Worm (Caenorhabditis elegans) whole organism, L4 larva: ENCODE results near the gene cal-2.

Experiments
- F26F4.8 ChIP-seq: fragments of 200-800 bp; sonication (Bioruptor generic); conservative IDR thresholded peaks from 2 replicates; pipeline ENCODE4 v1.3.6; 2022; ENCODE audit warnings: missing genetic modification characterization, missing compliant biosample characterization
- T20F7.1 ChIP-seq: fragments of 200-800 bp; sonication (Bioruptor generic); optimal IDR thresholded peaks from 2 replicates; lab custom pipeline; 2018; ENCODE audit warnings: mild to moderate bottlenecking, missing genetic modification characterization, missing compliant biosample characterization
- Y105C5A.15 ChIP-seq: fragments of 200-800 bp; sonication (Bioruptor generic); IDR thresholded peaks from 2 replicates; pipeline ENCODE4 v1.3.6; 2022; ENCODE audit warnings: missing genetic modification characterization, missing compliant biosample characterization
- Y48G9A.11 ChIP-seq: fragments of 200-800 bp; sonication (Bioruptor generic); IDR thresholded peaks from 2 replicates; pipeline ENCODE4 v1.3.6; 2022; ENCODE audit warnings: missing genetic modification reagents, missing genetic modification characterization, missing compliant biosample characterization
- ZK546.5 ChIP-seq, 2 experiments: sonication (generic microtip); optimal IDR thresholded peaks; 2 replicates each; lab custom pipeline; 2017; ENCODE audit warnings: missing biosample characterization in 2 of 2, missing genetic modification characterization in 2 of 2
- aha-1 ChIP-seq: fragments of 150-350 bp; peaks from one replicate; lab custom pipeline; 2014; ENCODE audit warnings: missing biosample characterization, missing genetic modification characterization
- ama-1 ChIP-seq: fragments of 150-350 bp; optimal IDR thresholded peaks from 2 replicates; lab custom pipeline; 2014; ENCODE audit warnings: inconsistent platforms, mixed read lengths
- attf-4 ChIP-seq: sonication (generic microtip); optimal IDR thresholded peaks from 3 replicates; lab custom pipeline; 2017; ENCODE audit warnings: missing biosample characterization, missing genetic modification characterization
- ceh-28 ChIP-seq: fragments of 150-350 bp; optimal IDR thresholded peaks from 2 replicates; lab custom pipeline; 2014; ENCODE audit warnings: missing biosample characterization, missing genetic modification reagents, missing genetic modification characterization
- ceh-44 ChIP-seq: fragments of 200-800 bp; sonication (Bioruptor generic); IDR thresholded peaks from 2 replicates; pipeline ENCODE4 v1.3.6; 2022; ENCODE audit warnings: missing genetic modification reagents, missing genetic modification characterization, missing compliant biosample characterization
- ces-1 ChIP-seq: fragments of 150-350 bp; sonication (generic microtip); optimal IDR thresholded peaks from 4 replicates; lab custom pipeline; 2014; ENCODE audit warnings: missing biosample characterization, missing genetic modification reagents, missing genetic modification characterization
- daf-16 ChIP-seq, 3 experiments: sonication (generic microtip); optimal IDR thresholded peaks; 2 replicates each; lab custom pipeline; 2016 to 2017; ENCODE audit warnings: missing genetic modification characterization in 3 of 3, missing genetic modification reagents in 3 of 3, mild to moderate bottlenecking in 2 of 3, missing compliant biosample characterization in 2 of 3, missing biosample characterization in 1 of 3, moderate library complexity in 1 of 3
- dpl-1 ChIP-seq: fragments of 150-350 bp; optimal IDR thresholded peaks from 2 replicates; lab custom pipeline; 2014; ENCODE audit warnings: missing biosample characterization, missing genetic modification reagents, missing genetic modification characterization
- dve-1 ChIP-seq: sonication (generic microtip); optimal IDR thresholded peaks from 2 replicates; lab custom pipeline; 2017; ENCODE audit warnings: antibody characterized with exemption, mild to moderate bottlenecking, missing genetic modification characterization, missing compliant biosample characterization; ENCODE audit not compliant: insufficient read depth
- egl-43 ChIP-seq: fragments of 200-800 bp; sonication (Bioruptor generic); IDR thresholded peaks from 2 replicates; pipeline ENCODE4 v1.3.6; 2022; ENCODE audit warnings: missing genetic modification reagents, missing genetic modification characterization, missing compliant biosample characterization
- fos-1 ChIP-seq: fragments of 150-350 bp; optimal IDR thresholded peaks from 2 replicates; lab custom pipeline; 2014; ENCODE audit warnings: missing biosample characterization, missing genetic modification characterization
- gei-8 ChIP-seq: fragments of 200-800 bp; sonication (Bioruptor generic); optimal IDR thresholded peaks from 2 replicates; lab custom pipeline; 2018; ENCODE audit warnings: mild to moderate bottlenecking, missing genetic modification characterization, missing compliant biosample characterization
- hif-1 ChIP-seq, 2 experiments: sonication (generic microtip); optimal IDR thresholded peaks; 2 replicates each; lab custom pipeline; 2016 to 2017; ENCODE audit warnings: missing compliant biosample characterization in 2 of 2, missing genetic modification characterization in 2 of 2, missing genetic modification reagents in 2 of 2, missing genotype in 2 of 2, mild to moderate bottlenecking in 1 of 2
- hlh-30 ChIP-seq: sonication (generic microtip); optimal IDR thresholded peaks from 2 replicates; lab custom pipeline; 2017; ENCODE audit warnings: antibody characterized with exemption, mild to moderate bottlenecking, missing genetic modification characterization, missing compliant biosample characterization; ENCODE audit not compliant: insufficient read depth
- hmg-1.1 ChIP-seq: fragments of 200-800 bp; sonication (Bioruptor generic); IDR thresholded peaks from 2 replicates; pipeline ENCODE4 v1.3.6; 2022; ENCODE audit warnings: missing genetic modification reagents, missing genetic modification characterization, missing compliant biosample characterization
- jun-1 ChIP-seq: fragments of 150-350 bp; optimal IDR thresholded peaks from 2 replicates; lab custom pipeline; 2014; ENCODE audit warnings: missing biosample characterization, missing genetic modification reagents, missing genetic modification characterization
- lim-7 ChIP-seq: fragments of 200-800 bp; sonication (Bioruptor generic); IDR thresholded peaks from 2 replicates; pipeline ENCODE4 v1.3.6; 2022; ENCODE audit warnings: missing genetic modification characterization, missing compliant biosample characterization
- lin-38 ChIP-seq: fragments of 200-800 bp; sonication (Bioruptor generic); IDR thresholded peaks from 2 replicates; pipeline ENCODE4 v1.3.6; 2022; ENCODE audit warnings: missing genetic modification reagents, missing genetic modification characterization, missing compliant biosample characterization
- lir-3 ChIP-seq: sonication (generic microtip); optimal IDR thresholded peaks from 2 replicates; lab custom pipeline; 2016; ENCODE audit warnings: mild to moderate bottlenecking, missing genetic modification characterization, missing compliant biosample characterization
- lsy-2 ChIP-seq, 2 experiments: fragments of 150-350 bp in 1 of 2; sonication (generic microtip) in 1 of 2; optimal IDR thresholded peaks; 2 replicates each; lab custom pipeline; 2014 to 2017; ENCODE audit warnings: missing biosample characterization in 2 of 2, missing genetic modification characterization in 2 of 2
- madf-5 ChIP-seq, 2 experiments: fragments of 200-800 bp; sonication (Bioruptor generic); IDR thresholded peaks; 2 replicates each; pipeline ENCODE4 v1.3.6; 2022; ENCODE audit warnings: missing compliant biosample characterization in 2 of 2, missing genetic modification characterization in 2 of 2
- mep-1 ChIP-seq: fragments of 150-350 bp; sonication (generic microtip); optimal IDR thresholded peaks from 3 replicates; lab custom pipeline; 2014; ENCODE audit warnings: missing biosample characterization, missing genetic modification characterization
- mes-2 ChIP-seq: sonication (generic microtip); optimal IDR thresholded peaks from 2 replicates; lab custom pipeline; 2016; ENCODE audit warnings: missing genotype, mild to moderate bottlenecking, missing genetic modification characterization, missing compliant biosample characterization; ENCODE audit not compliant: poor library complexity, severe bottlenecking
- mxl-2 ChIP-seq: fragments of 200-800 bp; sonication (Bioruptor generic); conservative IDR thresholded peaks from 2 replicates; pipeline ENCODE4 v1.3.6; 2022; ENCODE audit warnings: missing genetic modification reagents, missing genetic modification characterization, missing compliant biosample characterization
- mxl-3 ChIP-seq: fragments of 200-800 bp; sonication (Bioruptor generic); optimal IDR thresholded peaks from 2 replicates; lab custom pipeline; 2018; ENCODE audit warnings: mild to moderate bottlenecking, missing genetic modification characterization, missing compliant biosample characterization
- nhr-102 ChIP-seq: sonication (generic microtip); optimal IDR thresholded peaks from 2 replicates; lab custom pipeline; 2016; ENCODE audit warnings: mild to moderate bottlenecking, missing genetic modification characterization, moderate library complexity, missing compliant biosample characterization
- nhr-28 ChIP-seq: fragments of 150-350 bp; optimal IDR thresholded peaks from 2 replicates; lab custom pipeline; 2014; ENCODE audit warnings: missing biosample characterization, missing genetic modification characterization
- nhr-41 ChIP-seq: fragments of 200-800 bp; sonication (Bioruptor generic); IDR thresholded peaks from 2 replicates; pipeline ENCODE4 v1.3.6; 2022; ENCODE audit warnings: missing genetic modification reagents, missing genetic modification characterization, missing compliant biosample characterization
- nhr-77 ChIP-seq: fragments of 150-350 bp; optimal IDR thresholded peaks from 2 replicates; lab custom pipeline; 2014; ENCODE audit warnings: missing biosample characterization, missing genetic modification characterization
- php-3 ChIP-seq: fragments of 200-800 bp; sonication (Bioruptor generic); IDR thresholded peaks from 2 replicates; pipeline ENCODE4 v1.3.6; 2022; ENCODE audit warnings: missing genetic modification reagents, missing genetic modification characterization, missing compliant biosample characterization
- rbr-2 ChIP-seq: sonication (generic microtip); optimal IDR thresholded peaks from 2 replicates; lab custom pipeline; 2016; ENCODE audit warnings: missing genotype, missing genetic modification characterization, missing compliant biosample characterization
- saeg-2 ChIP-seq: fragments of 200-800 bp; sonication (Bioruptor generic); IDR thresholded peaks from 2 replicates; pipeline ENCODE4 v1.3.6; 2022; ENCODE audit warnings: missing genetic modification reagents, missing genetic modification characterization, missing compliant biosample characterization
- set-16 ChIP-seq: fragments of 200-800 bp; sonication (Bioruptor generic); IDR thresholded peaks from 2 replicates; pipeline ENCODE4 v1.3.6; 2022; ENCODE audit warnings: missing genetic modification reagents, missing genetic modification characterization, missing compliant biosample characterization
- snpc-1.2 ChIP-seq: fragments of 200-800 bp; sonication (Bioruptor generic); IDR thresholded peaks from 2 replicates; pipeline ENCODE4 v1.3.6; 2022; ENCODE audit warnings: missing genetic modification reagents, missing genetic modification characterization, missing compliant biosample characterization
- unc-39 ChIP-seq: sonication (generic microtip); optimal IDR thresholded peaks from 2 replicates; lab custom pipeline; 2017; ENCODE audit warnings: missing biosample characterization, missing genetic modification characterization
- zag-1 ChIP-seq: fragments of 150-350 bp; optimal IDR thresholded peaks from 2 replicates; lab custom pipeline; 2014; ENCODE audit warnings: missing biosample characterization, missing genetic modification characterization
- zfp-2 ChIP-seq: sonication (generic microtip); optimal IDR thresholded peaks from 2 replicates; lab custom pipeline; 2016; ENCODE audit warnings: mild to moderate bottlenecking, missing genetic modification characterization, missing compliant biosample characterization
- zfp-3 ChIP-seq: fragments of 200-800 bp; sonication (Bioruptor generic); conservative IDR thresholded peaks from 2 replicates; pipeline ENCODE4 v1.3.6; 2022; ENCODE audit warnings: missing genetic modification reagents, missing genetic modification characterization, missing compliant biosample characterization
- zip-11 ChIP-seq: fragments of 200-800 bp; sonication (Bioruptor generic); IDR thresholded peaks from 2 replicates; pipeline ENCODE4 v1.3.6; 2022; ENCODE audit warnings: missing genetic modification characterization, missing compliant biosample characterization
- zip-2 ChIP-seq: fragments of 150-350 bp; optimal IDR thresholded peaks from 2 replicates; lab custom pipeline; 2014; ENCODE audit warnings: missing biosample characterization, missing genetic modification characterization
- ztf-7 ChIP-seq: fragments of 150-350 bp; optimal IDR thresholded peaks from 2 replicates; lab custom pipeline; 2014; ENCODE audit warnings: missing biosample characterization, missing genetic modification characterization

The cal-2 gene

ce11 chrII:8926451-8926850 lies 34.1 kb upstream of the cal-2 start, which contains the start of gene B0457.2:
B0457.2 (minus strand) TSS chrII:8926551.
- TF ChIP-seq nhr-102: no peak
- TF ChIP-seq egl-43: no peak
- TF ChIP-seq gei-8: no peak
- TF ChIP-seq Y105C5A.15: no peak
- TF ChIP-seq php-3: no peak
- no peak for TF ChIP-seq mxl-3 (GFP tag; lab: Kevin White, UChicago)
- TF ChIP-seq hlh-30: no peak
- TF ChIP-seq dve-1 (tag; lab: Kevin White, UChicago): peak; percentile 37
- no peak for TF ChIP-seq T20F7.1 (GFP tag; lab: Kevin White, UChicago)
- peak; percentile 19 for TF ChIP-seq aha-1 (tag; lab: Kevin White, UChicago)
- TF ChIP-seq nhr-28: peak; percentile 63
- no peak for TF ChIP-seq mes-2 (tag; lab: Kevin White, UChicago)
- no peak for TF ChIP-seq zip-11 (GFP tag; lab: Robert Waterston, UW)
- TF ChIP-seq ZK546.5 (tag; optimal IDR thresholded peaks at IDR 0.05; lab: Kevin White, UChicago): no peak
- no peak for TF ChIP-seq rbr-2 (tag; lab: Kevin White, UChicago)
- TF ChIP-seq zag-1 (tag; lab: Kevin White, UChicago): no peak
- TF ChIP-seq zfp-3 (GFP tag; lab: Robert Waterston, UW): no peak
- TF ChIP-seq ces-1 (GFP tag; lab: Kevin White, UChicago): no peak

DNA sequence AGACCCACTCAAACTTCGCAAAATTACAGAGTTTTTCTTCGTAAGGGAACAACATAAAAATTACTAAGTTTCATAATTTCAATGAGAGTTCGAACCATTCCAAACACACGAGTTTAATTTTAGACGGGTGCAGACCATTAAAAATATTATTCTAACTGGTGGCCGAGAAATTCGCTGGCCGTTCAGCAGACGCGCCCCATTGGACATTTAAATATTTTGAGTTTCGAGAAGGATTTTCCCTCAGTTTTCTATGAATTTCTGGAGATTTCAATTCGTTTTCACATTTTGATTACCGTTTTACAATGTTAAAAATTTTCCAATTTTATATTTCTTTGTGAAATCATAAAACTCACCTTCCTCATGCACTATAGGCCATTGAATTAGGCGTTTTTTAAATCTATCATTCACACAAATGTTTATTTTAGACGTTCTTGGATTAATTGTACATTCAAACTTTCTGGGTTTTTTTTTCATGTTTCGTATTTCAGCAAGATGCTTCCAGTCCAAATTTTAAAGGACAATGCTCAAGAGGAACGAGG lies 33.2 kb upstream of the cal-2 start, which contains the start of gene cct-2:
Gene cct-2 (plus strand): TSS at position 489 of the 539 bp plus-strand sequence.
- no peak for TF ChIP-seq ceh-28
- no peak for TF ChIP-seq set-16 (GFP tag; lab: Robert Waterston, UW)
- TF ChIP-seq lin-38 (GFP tag; lab: Robert Waterston, UW): peak; percentile 89
- no peak for TF ChIP-seq attf-4 (tag; lab: Kevin White, UChicago)
- no peak for TF ChIP-seq unc-39 (tag; lab: Kevin White, UChicago)
- TF ChIP-seq F26F4.8: no peak
- no peak for TF ChIP-seq Y48G9A.11 (GFP tag; lab: Robert Waterston, UW)
- no peak for TF ChIP-seq rbr-2 (tag; lab: Kevin White, UChicago)
- TF ChIP-seq lir-3 (tag; lab: Kevin White, UChicago): no peak
- no peak for TF ChIP-seq lim-7 (GFP tag; lab: Robert Waterston, UW)
- peak; percentile 10 for TF ChIP-seq ama-1 (lab: Kevin White, UChicago)
- TF ChIP-seq nhr-41: no peak
- TF ChIP-seq saeg-2 (GFP tag; lab: Robert Waterston, UW): no peak
- TF ChIP-seq hlh-30: peak; percentile 16
- no peak for TF ChIP-seq nhr-77
- peak in 1 of 2 experiments; percentile 66 for TF ChIP-seq lsy-2 (tag; optimal IDR thresholded peaks at IDR 0.05; lab: Kevin White, UChicago)
- TF ChIP-seq fos-1: no peak
- TF ChIP-seq hmg-1.1 (GFP tag; lab: Robert Waterston, UW): peak; percentile 51; the same call in 1 of the 2 replicates
- TF ChIP-seq mxl-2: no peak
- no peak for TF ChIP-seq madf-5 (GFP tag; IDR thresholded peaks at IDR 0.05; lab: Robert Waterston, UW)
- no peak for TF ChIP-seq daf-16 (GFP tag; optimal IDR thresholded peaks at IDR 0.05; lab: Kevin White, UChicago)
- no peak for TF ChIP-seq daf-16 (tag; optimal IDR thresholded peaks at IDR 0.05; lab: Kevin White, UChicago)
- peak; percentile 9 for TF ChIP-seq dve-1 (tag; lab: Kevin White, UChicago)
- TF ChIP-seq zfp-2 (tag; lab: Kevin White, UChicago): no peak
- TF ChIP-seq dpl-1 (GFP tag; lab: Kevin White, UChicago): peak; percentile 42
- no peak for TF ChIP-seq gei-8
- no peak for TF ChIP-seq jun-1 (tag; lab: Kevin White, UChicago)
- no peak for TF ChIP-seq zip-2
- TF ChIP-seq ceh-44: 0 out of 2 replicates have a peak, but pooled peaks have one; percentile 9
- no peak for TF ChIP-seq ztf-7 (tag; lab: Kevin White, UChicago)
- TF ChIP-seq mes-2 (tag; lab: Kevin White, UChicago): peak; percentile 89
- no peak for TF ChIP-seq snpc-1.2 (GFP tag; lab: Robert Waterston, UW)
- peak; percentile 54 for TF ChIP-seq mep-1 (tag; lab: Kevin White, UChicago)
- TF ChIP-seq hif-1 (tag; optimal IDR thresholded peaks at IDR 0.05; lab: Kevin White, UChicago): peak in 1 of 2 experiments; percentile 54
